Worm (Caenorhabditis elegans) whole organism, dauer: ENCODE results near the gene Y52E8A.3.

Source experiments
- unc-62 ChIP-seq: sonication (generic microtip); optimal IDR thresholded peaks from 2 replicates; lab custom pipeline; 2017; ENCODE audit warnings: missing biosample characterization, missing genetic modification reagents, missing genetic modification characterization

The Y52E8A.3 gene

DNA sequence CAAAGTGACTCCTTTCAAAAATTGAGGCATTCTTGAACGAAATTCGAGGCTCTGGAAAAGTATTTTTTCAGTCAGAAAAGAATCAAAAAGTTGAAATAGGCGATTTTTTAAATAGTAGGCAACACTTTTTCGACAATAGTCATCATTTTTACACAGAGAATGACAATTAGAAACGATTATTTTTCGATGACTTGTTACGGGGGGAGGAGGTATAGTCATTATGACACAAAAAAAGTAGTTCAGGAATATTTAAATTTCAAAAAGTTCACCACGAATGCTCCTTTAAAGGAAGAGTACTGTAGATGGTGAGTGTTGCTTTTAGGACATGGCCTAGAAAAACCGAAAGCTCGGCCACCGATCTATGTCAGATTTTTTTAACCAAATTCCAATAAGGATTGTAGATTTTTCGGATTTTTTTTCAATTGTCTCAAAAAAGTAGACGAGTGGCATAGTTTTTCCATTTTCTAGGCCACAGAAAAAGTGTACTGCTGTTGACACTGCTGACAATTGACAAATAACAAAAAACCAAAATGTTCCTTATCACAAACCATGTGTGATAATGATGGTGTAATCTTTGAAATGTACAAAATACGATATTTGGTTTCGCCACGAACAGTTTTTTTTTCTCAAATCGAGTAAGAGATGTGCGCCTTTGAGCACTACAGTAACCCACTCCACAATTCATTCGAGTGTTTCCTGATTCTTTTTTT, at the start of gene Y52E8A.3:
Gene Y52E8A.3, minus strand, starts transcription at position 51 of the 710 bp plus-strand sequence.
- TF ChIP-seq unc-62 (GFP tag; lab: Kevin White, UChicago), result no peak

DNA sequence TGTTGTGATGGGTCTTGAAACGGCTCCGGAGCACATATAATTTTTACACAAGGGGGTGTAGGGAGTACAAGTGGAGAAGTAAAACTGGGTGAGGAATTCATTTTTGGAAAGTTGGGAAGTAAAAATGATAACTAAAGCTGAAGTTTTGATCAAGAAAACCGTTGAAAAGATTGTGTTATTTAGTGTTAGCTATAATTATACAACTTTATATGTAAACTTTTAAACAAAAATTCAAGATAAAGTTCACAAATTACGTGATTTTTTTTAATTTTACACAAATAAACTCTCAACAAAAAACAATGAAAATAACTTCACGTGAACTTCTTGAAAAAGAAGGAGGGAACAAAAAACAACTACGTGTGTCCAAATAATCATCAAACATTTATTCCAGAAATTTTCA, 48.4 kb upstream of the Y52E8A.3 start, which contains the start of the genes H20J04.7 and H20J04.1:
Gene H20J04.7, minus strand, starts transcription at position 101 of the 400 bp plus-strand sequence.
Gene H20J04.1, plus strand, starts transcription at position 397 of the 400 bp plus-strand sequence.
- no peak for TF ChIP-seq unc-62 (GFP tag; lab: Kevin White, UChicago)

DNA sequence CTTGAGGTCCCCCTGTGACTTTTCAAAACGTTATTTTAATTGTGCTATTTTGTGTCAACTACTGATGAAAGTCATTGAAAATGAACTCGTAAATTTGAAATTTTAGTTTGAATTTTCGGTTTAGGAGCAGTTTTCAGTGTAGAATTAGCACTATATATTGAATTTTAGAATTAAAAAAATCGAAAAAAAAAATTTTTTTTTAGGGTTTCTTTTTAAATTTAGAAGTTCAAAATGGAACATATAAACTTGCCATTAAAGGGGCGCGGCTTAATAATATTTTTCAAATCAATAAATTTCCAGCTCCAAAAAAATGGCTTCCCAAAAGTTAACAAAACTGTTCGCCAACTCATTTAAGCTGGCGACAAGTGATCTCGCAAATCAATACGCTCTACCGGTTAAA, 44.1 kb upstream of the Y52E8A.3 start, which contains the start of gene H20J04.9:
Gene H20J04.9, plus strand, starts transcription at position 301 of the 400 bp plus-strand sequence.
- TF ChIP-seq unc-62 (GFP tag; lab: Kevin White, UChicago), result no peak

DNA sequence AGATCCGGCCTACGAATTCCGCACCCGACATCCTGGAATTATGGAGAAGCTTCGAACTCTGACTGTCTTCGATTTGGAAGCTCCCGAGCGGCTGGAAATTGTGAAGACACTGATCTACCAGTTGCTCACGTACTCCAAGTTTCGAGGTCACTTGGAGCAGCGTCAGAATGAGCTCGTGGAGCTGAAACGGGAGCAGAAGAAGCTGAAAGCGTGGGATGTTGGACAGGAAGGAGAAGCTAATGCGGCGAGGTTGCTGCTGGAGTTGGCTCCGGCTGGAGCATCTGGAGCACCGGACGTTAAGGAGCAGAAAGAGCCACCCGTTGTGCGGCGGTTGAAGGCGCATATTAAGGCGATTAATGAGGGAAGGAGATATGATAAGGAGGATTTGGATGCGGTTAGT, 37.5 kb upstream of the Y52E8A.3 start:
- no peak for TF ChIP-seq unc-62 (GFP tag; lab: Kevin White, UChicago)

DNA sequence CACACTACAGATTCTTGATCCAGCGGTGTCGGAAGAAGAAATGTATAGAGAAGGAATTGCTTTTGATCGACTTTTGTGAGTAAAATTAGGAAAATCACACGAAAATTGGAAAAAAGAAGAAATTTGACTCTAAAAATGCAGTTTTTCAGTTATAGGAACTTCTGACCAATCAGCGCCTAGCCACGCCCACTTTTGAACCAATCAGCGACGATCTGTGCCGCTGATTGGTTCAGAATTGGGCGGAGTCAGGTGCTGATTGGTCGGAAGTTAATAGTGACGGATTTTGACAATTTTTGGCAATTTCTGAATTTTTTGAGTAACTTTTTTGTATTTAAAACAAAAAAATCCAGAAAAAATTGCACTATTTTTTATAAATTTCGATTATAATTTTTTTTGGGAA, 34.7 kb upstream of the Y52E8A.3 start:
- TF ChIP-seq unc-62 (GFP tag; lab: Kevin White, UChicago), result no peak

DNA sequence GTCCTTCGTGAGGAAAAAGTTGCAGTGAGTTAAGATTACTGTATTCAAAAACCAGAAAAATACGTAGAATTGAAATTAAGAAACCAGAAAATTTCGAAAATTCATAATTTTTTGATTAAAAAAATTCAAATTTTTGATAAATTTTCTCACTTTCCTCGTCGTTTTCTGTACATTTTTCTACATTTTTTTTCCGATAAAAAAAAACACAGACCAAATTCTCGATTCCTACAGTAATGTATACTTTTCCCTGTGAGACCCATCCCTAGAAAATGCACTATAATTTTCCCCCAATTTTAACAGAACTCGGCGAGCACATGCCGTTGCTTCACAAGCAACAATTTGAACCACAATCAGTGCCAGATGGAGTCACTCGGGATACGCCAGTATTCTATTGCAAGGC, 33.1 kb upstream of the Y52E8A.3 start, which contains the start of gene athp-2:
Gene athp-2, plus strand, starts transcription at position 301 of the 400 bp plus-strand sequence.
- TF ChIP-seq unc-62 (GFP tag; lab: Kevin White, UChicago), result no peak

DNA sequence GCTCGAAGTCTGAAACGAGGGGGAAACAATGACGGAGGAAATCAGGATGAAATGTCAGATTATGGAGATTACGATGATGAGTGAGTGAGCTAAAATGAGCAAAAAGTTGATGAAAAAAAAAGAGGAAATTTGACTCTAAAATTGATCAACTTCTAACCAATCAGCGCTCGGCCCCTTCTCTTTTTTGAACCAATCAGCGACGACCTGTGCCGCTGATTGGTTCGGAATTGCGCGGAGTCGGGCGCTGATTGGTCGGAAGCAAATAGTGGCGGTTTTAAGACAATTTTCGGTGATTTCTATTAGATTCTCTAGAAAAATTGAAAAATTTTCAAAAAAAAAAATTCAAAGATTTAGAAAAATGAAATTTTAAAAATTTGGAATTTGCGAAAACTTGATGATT, 31.0 kb upstream of the Y52E8A.3 start:
- TF ChIP-seq unc-62 (GFP tag; lab: Kevin White, UChicago), result no peak

DNA sequence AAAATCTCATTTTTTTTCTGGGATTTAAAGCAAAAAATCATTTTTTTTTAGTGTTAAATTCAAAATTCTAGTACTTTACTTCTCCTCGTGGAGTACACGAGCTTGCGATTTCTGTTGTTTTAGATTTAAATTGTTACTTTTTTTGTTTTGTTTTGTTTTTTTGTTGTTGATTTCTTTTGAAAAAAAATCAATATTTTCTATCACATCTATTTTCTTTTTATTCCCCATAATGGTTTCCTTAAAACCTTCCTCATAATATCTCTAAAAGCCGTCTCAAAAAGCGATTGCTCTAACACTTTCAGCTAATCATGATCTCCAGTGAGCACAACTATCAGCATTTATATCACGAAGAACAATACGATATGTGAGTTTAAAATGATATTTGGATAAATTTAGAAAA, 27.7 kb upstream of the Y52E8A.3 start, which contains the start of gene madf-3:
Gene madf-3, plus strand, starts transcription at position 301 of the 400 bp plus-strand sequence.
- TF ChIP-seq unc-62 (GFP tag; lab: Kevin White, UChicago), result no peak

DNA sequence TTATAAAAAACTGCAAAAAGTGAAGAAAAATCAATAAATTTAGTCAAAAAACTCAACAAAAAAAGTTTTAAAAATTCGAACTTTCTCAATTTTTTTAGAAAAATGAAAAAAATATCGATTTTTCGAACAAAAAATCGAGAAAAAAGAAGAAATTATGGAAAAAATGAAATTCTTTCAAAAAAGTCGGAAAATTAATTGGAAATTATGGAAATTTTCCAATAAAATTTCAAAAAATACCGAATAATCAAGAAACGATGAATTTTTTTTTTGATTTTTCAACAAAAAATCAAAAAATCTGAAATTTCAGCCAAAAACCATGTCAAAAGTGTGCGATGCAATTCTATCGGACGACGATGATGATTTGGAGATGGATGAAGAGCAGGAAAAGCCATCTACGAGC, 21.9 kb upstream of the Y52E8A.3 start, which contains the start of gene H20J04.4:
Gene H20J04.4, plus strand, starts transcription at position 301 of the 400 bp plus-strand sequence.
- TF ChIP-seq unc-62 (GFP tag; lab: Kevin White, UChicago), result no peak

DNA sequence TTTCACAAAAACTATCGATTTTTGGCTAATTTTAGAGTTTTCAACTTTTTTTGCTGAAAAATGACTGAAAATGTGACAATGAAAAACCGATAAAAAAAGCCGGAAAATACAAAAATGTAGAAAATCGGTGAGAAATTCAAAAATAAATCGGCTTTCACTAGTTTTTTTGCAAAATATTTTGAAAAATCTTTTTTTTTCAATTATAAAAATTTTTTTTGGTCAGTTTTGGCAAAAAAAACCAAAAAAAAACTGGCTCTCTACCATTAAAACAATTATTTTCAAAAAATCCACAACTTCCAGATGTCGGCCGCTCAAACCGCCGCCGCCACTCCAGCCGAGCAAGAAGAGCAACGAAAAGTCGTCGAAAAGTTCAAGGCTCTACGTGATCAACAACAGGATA, 19.6 kb upstream of the Y52E8A.3 start, which contains the start of gene pfd-2:
Gene pfd-2, plus strand, starts transcription at position 301 of the 400 bp plus-strand sequence.
- TF ChIP-seq unc-62 (GFP tag; lab: Kevin White, UChicago), result no peak

DNA sequence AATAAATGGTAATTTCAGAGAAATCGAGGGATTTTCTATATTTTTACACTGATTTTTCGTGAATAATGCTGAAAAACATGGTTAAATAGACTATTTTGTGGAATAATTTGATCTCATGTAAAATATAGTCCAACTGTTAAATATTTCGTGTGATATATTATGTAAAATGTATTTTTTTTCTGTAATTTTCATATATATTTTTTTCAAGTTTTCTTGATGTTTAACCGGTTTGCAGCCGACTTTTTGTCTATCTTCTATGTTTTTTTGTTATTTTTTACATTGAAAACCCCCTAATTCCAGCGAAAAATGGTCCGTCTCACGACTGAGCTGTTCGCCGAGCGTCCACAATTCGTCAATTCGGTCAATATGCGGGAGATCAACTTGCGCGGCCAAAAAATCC, 17.3 kb upstream of the Y52E8A.3 start, which contains the start of gene mog-2:
Gene mog-2, plus strand, starts transcription at position 301 of the 400 bp plus-strand sequence.
- TF ChIP-seq unc-62 (GFP tag; lab: Kevin White, UChicago), result no peak

DNA sequence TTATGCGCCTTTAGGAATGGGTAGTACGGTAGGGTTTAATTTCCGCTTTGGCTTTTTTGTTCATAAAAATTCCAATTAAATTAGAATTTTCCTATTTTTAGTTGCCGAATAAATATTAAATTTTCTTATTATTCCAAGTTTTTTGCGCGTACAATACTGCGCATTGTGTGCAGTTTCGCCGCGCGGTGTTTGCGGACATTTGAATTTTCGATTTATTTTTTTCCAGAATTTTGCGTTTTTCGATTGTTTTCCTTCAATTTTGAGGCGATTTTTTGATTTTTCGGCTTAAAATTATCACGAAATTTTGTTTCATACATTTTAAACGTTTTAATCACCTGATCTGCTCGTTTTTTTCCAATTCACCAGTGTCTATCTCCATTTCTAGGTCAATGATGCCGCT, 16.1 kb upstream of the Y52E8A.3 start, which contains the start of gene H20J04.6:
Gene H20J04.6, plus strand, starts transcription at position 386 of the 400 bp plus-strand sequence.
- no peak for TF ChIP-seq unc-62 (GFP tag; lab: Kevin White, UChicago)

DNA sequence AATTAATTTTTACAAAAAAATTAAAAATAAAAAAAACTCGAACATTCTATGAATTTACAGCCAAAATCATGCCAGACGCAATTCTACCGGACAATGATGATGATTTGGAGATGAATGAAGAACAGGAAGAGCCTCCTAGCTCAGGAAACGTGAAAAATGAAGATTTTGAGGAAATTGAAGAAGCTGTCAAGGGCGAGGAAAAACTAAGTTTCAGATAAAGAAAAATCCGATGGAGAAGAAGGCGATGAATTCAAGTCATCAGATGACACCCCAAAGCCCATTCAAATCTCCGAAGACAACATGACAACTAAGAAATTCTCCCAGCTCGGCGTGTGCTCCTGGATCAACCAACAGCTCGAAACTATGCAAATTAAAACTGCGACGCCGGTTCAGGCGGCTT, 15.0 kb upstream of the Y52E8A.3 start, which contains the start of gene Y52E8A.1:
Gene Y52E8A.1, plus strand, starts transcription at position 301 of the 400 bp plus-strand sequence.
- TF ChIP-seq unc-62 (GFP tag; lab: Kevin White, UChicago), result no peak

DNA sequence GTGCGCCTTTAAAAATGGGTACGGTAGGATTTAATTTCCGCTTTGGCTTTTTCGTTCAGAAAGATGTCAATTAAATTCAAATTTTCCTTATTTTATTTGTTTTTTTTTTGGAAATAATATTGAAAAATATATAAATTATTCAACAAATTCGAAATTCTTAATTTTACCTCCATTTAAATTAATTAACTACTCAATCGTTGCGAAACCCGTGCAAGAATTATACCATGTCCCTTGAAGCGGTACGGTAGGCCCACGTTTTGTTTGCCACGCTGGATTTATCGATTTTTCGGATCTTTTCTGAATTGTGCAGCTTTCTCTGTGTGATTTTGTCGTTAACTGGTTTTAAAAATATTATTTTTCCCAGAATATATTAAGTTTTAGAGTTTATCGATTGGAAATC, 13.7 kb upstream of the Y52E8A.3 start, which contains the start of gene Y52E8A.2:
Gene Y52E8A.2, plus strand, starts transcription at position 382 of the 400 bp plus-strand sequence.
- no peak for TF ChIP-seq unc-62 (GFP tag; lab: Kevin White, UChicago)

DNA sequence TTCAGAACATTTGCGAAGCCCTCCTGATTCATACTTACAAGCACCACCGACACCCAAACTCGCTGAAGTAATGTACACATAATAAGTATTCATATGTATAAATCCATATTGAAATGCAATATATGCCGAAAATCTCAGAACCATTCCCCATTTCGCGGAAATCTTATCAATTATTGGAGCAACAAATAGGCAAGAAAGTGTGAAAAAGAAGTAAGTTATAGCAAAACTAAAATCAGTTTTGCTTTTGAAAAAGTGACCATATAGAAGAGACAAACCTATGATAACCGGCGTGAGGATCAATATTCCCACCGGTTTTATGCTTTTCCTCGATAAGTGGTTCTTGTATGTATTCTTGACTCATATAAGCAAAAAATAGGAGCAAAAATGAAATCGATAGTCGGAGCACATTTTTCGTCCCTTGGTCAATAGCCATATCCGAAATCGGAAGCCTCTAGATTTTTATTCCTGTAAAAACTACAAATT, 12.8 kb upstream of the Y52E8A.3 start, which contains the start of gene Y52E8A.6:
Gene Y52E8A.6, minus strand, starts transcription at position 433 of the 483 bp plus-strand sequence.
- no peak for TF ChIP-seq unc-62 (GFP tag; lab: Kevin White, UChicago)

DNA sequence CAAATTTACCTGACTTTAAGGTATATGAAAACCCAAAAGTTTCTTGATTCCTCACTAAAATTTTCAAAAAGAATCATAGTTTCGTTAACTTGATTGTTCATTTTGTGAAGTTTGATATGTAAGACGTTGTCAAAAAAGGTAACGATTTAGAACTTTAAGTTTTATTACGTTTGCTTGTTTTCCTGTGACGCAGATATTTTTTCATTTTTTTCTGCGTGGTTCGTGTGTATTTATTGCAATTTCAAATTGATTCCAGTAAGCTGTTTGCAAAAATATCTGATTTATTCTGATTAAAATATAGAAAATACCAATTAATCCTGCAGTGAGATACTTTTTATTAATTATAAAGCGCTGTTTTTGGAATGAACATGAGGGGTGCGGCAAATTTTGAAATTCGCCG, 9.2 kb upstream of the Y52E8A.3 start, which contains the start of gene srw-40:
Gene srw-40, minus strand, starts transcription at position 101 of the 400 bp plus-strand sequence.
- no peak for TF ChIP-seq unc-62 (GFP tag; lab: Kevin White, UChicago)
